Worm (Caenorhabditis elegans) whole organism, midembryonic: Measurements from ENCODE around the gene Y43F8B.12.

Experiments
- T22C8.4 ChIP-seq: fragments of 200-800 bp; sonication (Bioruptor generic); IDR thresholded peaks from 2 replicates; pipeline ENCODE4 v1.3.6; 2022; ENCODE audit warnings: missing genetic modification characterization, missing compliant biosample characterization
- flt-1 ChIP-seq: fragments of 200-800 bp; sonication (Bioruptor generic); IDR thresholded peaks from 2 replicates; pipeline ENCODE4 v1.3.6; 2022; ENCODE audit warnings: missing genetic modification characterization, missing compliant biosample characterization
- klf-2 ChIP-seq: fragments of 200-800 bp; sonication (Bioruptor generic); conservative IDR thresholded peaks from 2 replicates; pipeline ENCODE4 v1.3.6; 2022; ENCODE audit warnings: missing genetic modification reagents, missing genetic modification characterization, missing compliant biosample characterization
- ref-1 ChIP-seq: fragments of 200-800 bp; sonication (Bioruptor generic); conservative IDR thresholded peaks from 2 replicates; pipeline ENCODE4 v1.3.6; 2022; ENCODE audit warnings: missing genetic modification reagents, missing genetic modification characterization, missing compliant biosample characterization
- tab-1 ChIP-seq: fragments of 200-800 bp; sonication (Bioruptor generic); IDR thresholded peaks from 2 replicates; pipeline ENCODE4 v1.3.6; 2022; ENCODE audit warnings: missing genetic modification characterization, missing compliant biosample characterization
- ztf-23 ChIP-seq: fragments of 200-800 bp; sonication (Bioruptor generic); IDR thresholded peaks from 2 replicates; pipeline ENCODE4 v1.3.6; 2022; ENCODE audit warnings: missing genetic modification reagents, missing genetic modification characterization, missing compliant biosample characterization

- TF ChIP-seq klf-2 (GFP tag; lab: Robert Waterston, UW) (no peak), T22C8.4 (GFP tag; lab: Robert Waterston, UW) (no peak), tab-1 (GFP tag; lab: Robert Waterston, UW) (no peak), ztf-23 (no peak), flt-1 (no peak), ref-1 (GFP tag; lab: Robert Waterston, UW) (no peak)
Observed at ce11 chrV:19468083-19468482, at the start of gene Y43F8B.12.
